Worm (Caenorhabditis elegans) whole organism, late embryonic: Measurements from ENCODE around the gene M163.8.

Source experiments
- F13H6.1 ChIP-seq: sonication (generic microtip); optimal IDR thresholded peaks from 2 replicates; lab custom pipeline; 2016; ENCODE audit warnings: missing genetic modification characterization, missing compliant biosample characterization
- ama-1 ChIP-seq: fragments of 150-350 bp; optimal IDR thresholded peaks from 2 replicates; lab custom pipeline; 2014
- ceh-14 ChIP-seq: sonication (generic microtip); optimal IDR thresholded peaks from 2 replicates; lab custom pipeline; 2016; ENCODE audit warnings: missing genotype, missing genetic modification characterization, missing compliant biosample characterization
- ceh-18 ChIP-seq: sonication (generic microtip); optimal IDR thresholded peaks from 2 replicates; lab custom pipeline; 2016; ENCODE audit warnings: missing genetic modification characterization, missing compliant biosample characterization
- ceh-34 ChIP-seq: sonication (generic microtip); optimal IDR thresholded peaks from 2 replicates; lab custom pipeline; 2016; ENCODE audit warnings: mild to moderate bottlenecking, missing genetic modification characterization, missing compliant biosample characterization
- elt-2 ChIP-seq: sonication (generic microtip); optimal IDR thresholded peaks from 2 replicates; lab custom pipeline; 2016; ENCODE audit warnings: missing genetic modification reagents, missing genetic modification characterization, missing compliant biosample characterization
- eyg-1 ChIP-seq: sonication (generic microtip); optimal IDR thresholded peaks from 2 replicates; lab custom pipeline; 2016; ENCODE audit warnings: missing genotype, missing genetic modification characterization, missing compliant biosample characterization
- tbx-2 ChIP-seq: sonication (generic microtip); optimal IDR thresholded peaks from 2 replicates; lab custom pipeline; 2016; ENCODE audit warnings: missing genetic modification characterization, missing compliant biosample characterization
- ztf-16 ChIP-seq: sonication (generic microtip); optimal IDR thresholded peaks from 2 replicates; lab custom pipeline; 2017; ENCODE audit warnings: missing genetic modification characterization, missing compliant biosample characterization

DNA sequence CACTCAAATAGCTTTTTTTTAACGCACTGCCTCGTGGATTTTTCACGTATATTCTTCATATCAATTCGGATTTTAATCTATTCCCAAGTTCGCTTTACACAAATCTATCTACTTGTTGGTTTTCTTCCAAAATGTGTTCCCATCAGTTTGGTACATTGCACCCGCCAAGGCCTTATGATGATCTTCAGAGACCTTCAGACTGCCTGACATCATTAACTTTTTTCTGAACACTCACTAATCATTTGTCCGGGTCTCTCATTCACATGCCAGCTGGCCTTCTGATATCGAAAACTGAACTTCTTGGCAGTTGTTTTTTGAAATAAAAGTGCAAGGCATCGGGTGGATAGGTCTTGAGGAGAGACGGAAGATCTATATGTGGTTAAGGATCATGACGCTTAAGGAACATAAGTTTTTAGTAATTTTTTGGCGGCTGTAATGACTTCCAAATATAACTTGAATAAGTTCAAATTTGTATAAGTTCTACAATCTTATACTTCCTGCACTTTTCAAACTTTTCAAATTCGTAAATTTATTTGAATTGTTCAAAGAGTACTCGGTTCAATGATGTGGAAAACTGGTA is 15.0 kb downstream of the M163.8 start:
- TF ChIP-seq ceh-34 (tag; lab: Kevin White, UChicago) (no peak), tbx-2 (tag; lab: Kevin White, UChicago) (no peak), eyg-1 (tag; lab: Kevin White, UChicago) (no peak), ztf-16 (tag; lab: Kevin White, UChicago) (no peak), elt-2 (tag; lab: Kevin White, UChicago) (no peak), ceh-18 (tag; lab: Kevin White, UChicago) (no peak), ama-1 (no peak), F13H6.1 (tag; lab: Kevin White, UChicago) (no peak), ceh-14 (tag; lab: Kevin White, UChicago) (no peak)
